Fruit fly (Drosophila melanogaster) whole organism, embryonic: ENCODE data around the gene pim.

Experiments
- Aef1 ChIP-seq: fragments of 200-800 bp; sonication (Bioruptor generic); IDR thresholded peaks from 3 replicates; pipeline ENCODE4 v1.3.6; 2022; ENCODE audit warnings: missing biosample characterization, missing genetic modification characterization
- Awh ChIP-seq: fragments of 200-800 bp; sonication (Bioruptor generic); IDR thresholded peaks from 2 replicates; pipeline ENCODE4, ENCODE4 v1.3.6; 2022; ENCODE audit warnings: missing biosample characterization, missing genetic modification characterization
- CG10321 ChIP-seq: fragments of 200-800 bp; sonication (Bioruptor generic); IDR thresholded peaks from 2 replicates; pipeline ENCODE4 v1.3.6; 2022; ENCODE audit warnings: missing biosample characterization, missing genetic modification characterization
- CG10431 ChIP-seq: fragments of 200-800 bp; sonication (Bioruptor generic); optimal IDR thresholded peaks from 3 replicates; lab custom pipeline; 2018; ENCODE audit warnings: missing biosample characterization, mild to moderate bottlenecking, missing genetic modification characterization
- CG11398 ChIP-seq: fragments of 200-800 bp; sonication (Bioruptor generic); optimal IDR thresholded peaks from 2 replicates; lab custom pipeline; 2016; ENCODE audit warnings: missing biosample characterization, missing genetic modification characterization
- CG11695 ChIP-seq: fragments of 200-800 bp; sonication (Bioruptor generic); IDR thresholded peaks from 3 replicates; pipeline ENCODE4 v1.3.6; 2022; ENCODE audit warnings: missing biosample characterization, missing genetic modification characterization
- CG12299 ChIP-seq: fragments of 200-800 bp; sonication (Bioruptor generic); optimal IDR thresholded peaks from 2 replicates; lab custom pipeline; 2018; ENCODE audit warnings: missing biosample characterization, mild to moderate bottlenecking, missing genetic modification characterization
- CG13894 ChIP-seq: fragments of 200-800 bp; sonication (Bioruptor generic); optimal IDR thresholded peaks from 3 replicates; lab custom pipeline; 2018; ENCODE audit warnings: missing biosample characterization, mild to moderate bottlenecking, missing genetic modification characterization, moderate library complexity
- CG14050 ChIP-seq: fragments of 200-800 bp; sonication (Bioruptor generic); IDR thresholded peaks from 3 replicates; pipeline ENCODE4 v1.3.6; 2022; ENCODE audit warnings: missing biosample characterization, missing genetic modification characterization
- CG1529 ChIP-seq: fragments of 200-800 bp; sonication (Bioruptor generic); optimal IDR thresholded peaks from 3 replicates; lab custom pipeline; 2018; ENCODE audit warnings: missing biosample characterization, missing genetic modification characterization
- CG15601 ChIP-seq: fragments of 200-800 bp; sonication (Bioruptor generic); optimal IDR thresholded peaks from 3 replicates; lab custom pipeline; 2019; ENCODE audit warnings: missing biosample characterization, mild to moderate bottlenecking, missing genetic modification characterization, moderate library complexity
- CG16863 ChIP-seq: fragments of 200-800 bp; sonication (Bioruptor generic); optimal IDR thresholded peaks from 3 replicates; lab custom pipeline; 2016; ENCODE audit warnings: missing biosample characterization, missing genetic modification characterization
- CG2712 ChIP-seq: fragments of 200-800 bp; optimal IDR thresholded peaks from 3 replicates; lab custom pipeline; 2019; ENCODE audit warnings: missing biosample characterization, mild to moderate bottlenecking, missing genetic modification characterization, moderate library complexity
- CG2889 ChIP-seq: fragments of 200-800 bp; sonication (Bioruptor generic); IDR thresholded peaks from 3 replicates; pipeline ENCODE4 v1.3.6; 2022; ENCODE audit warnings: missing biosample characterization, missing genetic modification characterization
- CG30403 ChIP-seq: fragments of 200-800 bp; sonication (Bioruptor generic); optimal IDR thresholded peaks from 3 replicates; lab custom pipeline; 2016; ENCODE audit warnings: missing biosample characterization, missing genetic modification characterization
- CG3065 ChIP-seq: fragments of 200-800 bp; sonication (Bioruptor generic); optimal IDR thresholded peaks from 2 replicates; lab custom pipeline; 2016; ENCODE audit warnings: missing biosample characterization, missing genetic modification characterization
- CG3726 ChIP-seq: fragments of 200-800 bp; sonication (Bioruptor generic); IDR thresholded peaks from 3 replicates; pipeline ENCODE4, ENCODE4 v1.3.6; 2022; ENCODE audit warnings: missing biosample characterization, missing genetic modification characterization
- CG4328 ChIP-seq: fragments of 200-800 bp; sonication (Bioruptor generic); optimal IDR thresholded peaks from 3 replicates; lab custom pipeline; 2017; ENCODE audit warnings: missing biosample characterization, missing genetic modification reagents, missing genetic modification characterization
- CG6254 ChIP-seq: fragments of 200-800 bp; sonication (Bioruptor generic); optimal IDR thresholded peaks from 3 replicates; lab custom pipeline; 2017; ENCODE audit warnings: mild to moderate bottlenecking, missing biosample characterization, missing genetic modification reagents, missing genetic modification characterization
- CG7963 ChIP-seq: fragments of 200-800 bp; sonication (Bioruptor generic); IDR thresholded peaks from 3 replicates; pipeline ENCODE4 v1.3.6; 2022; ENCODE audit warnings: missing biosample characterization, missing genetic modification characterization; ENCODE audit not compliant: partially characterized antibody
- CG9797 ChIP-seq: fragments of 200-800 bp; sonication (Bioruptor generic); optimal IDR thresholded peaks from 3 replicates; lab custom pipeline; 2018; ENCODE audit warnings: missing biosample characterization, mild to moderate bottlenecking, missing genetic modification characterization
- CTCF ChIP-seq: fragments of 200-800 bp; sonication (Bioruptor generic); optimal IDR thresholded peaks from 2 replicates; lab custom pipeline; 2017; ENCODE audit warnings: missing biosample characterization, mild to moderate bottlenecking, missing genetic modification characterization, moderate library complexity
- Doc2 ChIP-seq: fragments of 200-800 bp; sonication (Bioruptor generic); IDR thresholded peaks from 2 replicates; pipeline ENCODE4 v1.3.6; 2022; ENCODE audit warnings: missing biosample characterization, missing genetic modification characterization
- Dp ChIP-seq: fragments of 200-800 bp; sonication (Bioruptor generic); optimal IDR thresholded peaks from 2 replicates; lab custom pipeline; 2018; ENCODE audit warnings: missing biosample characterization, mild to moderate bottlenecking, missing genetic modification characterization, moderate library complexity
- ERR ChIP-seq: fragments of 200-800 bp; sonication (Bioruptor generic); optimal IDR thresholded peaks from 2 replicates; lab custom pipeline; 2016; ENCODE audit warnings: missing biosample characterization, missing genetic modification characterization
- Gsc ChIP-seq: fragments of 200-800 bp; sonication (Bioruptor generic); IDR thresholded peaks from 2 replicates; pipeline ENCODE4 v1.3.6; 2022; ENCODE audit warnings: missing biosample characterization, missing genetic modification characterization
- HLH3B ChIP-seq: fragments of 200-800 bp; sonication (Bioruptor generic); IDR thresholded peaks from 2 replicates; pipeline ENCODE4 v1.3.6; 2022; ENCODE audit warnings: missing biosample characterization, missing genetic modification characterization
- Neu2 ChIP-seq: fragments of 200-800 bp; sonication (Bioruptor generic); optimal IDR thresholded peaks from 3 replicates; lab custom pipeline; 2016; ENCODE audit warnings: missing biosample characterization, missing genetic modification characterization, borderline replicate concordance
- Optix ChIP-seq: fragments of 200-800 bp; sonication (Bioruptor generic); IDR thresholded peaks from 3 replicates; pipeline ENCODE4 v1.3.6; 2022; ENCODE audit warnings: missing biosample characterization, missing genetic modification characterization
- Rx ChIP-seq: fragments of 200-800 bp; sonication (Bioruptor generic); IDR thresholded peaks from 2 replicates; pipeline ENCODE4 v1.3.6; 2022; ENCODE audit warnings: missing biosample characterization, missing genetic modification characterization
- Sry-β ChIP-seq: fragments of 200-800 bp; sonication (Bioruptor generic); optimal IDR thresholded peaks from 2 replicates; lab custom pipeline; 2018; ENCODE audit warnings: missing biosample characterization, mild to moderate bottlenecking, missing genetic modification characterization, moderate library complexity
- TFAM ChIP-seq: fragments of 200-800 bp; sonication (Bioruptor generic); optimal IDR thresholded peaks from 2 replicates; lab custom pipeline; 2017; ENCODE audit warnings: missing biosample characterization, missing genetic modification characterization, inconsistent platforms
- YL-1 ChIP-seq: fragments of 200-800 bp; sonication (Bioruptor generic); optimal IDR thresholded peaks from 3 replicates; lab custom pipeline; 2017; ENCODE audit warnings: missing biosample characterization, mild to moderate bottlenecking, missing genetic modification characterization
- ase ChIP-seq: fragments of 200-800 bp; sonication (Bioruptor generic); IDR thresholded peaks from 3 replicates; pipeline ENCODE4 v1.3.6; 2022; ENCODE audit warnings: missing biosample characterization, missing genetic modification characterization
- bbx ChIP-seq: fragments of 200-800 bp; sonication (Bioruptor generic); IDR thresholded peaks from 2 replicates; pipeline ENCODE4 v1.3.6; 2022; ENCODE audit warnings: missing biosample characterization, missing genetic modification characterization; ENCODE audit not compliant: partially characterized antibody
- cad ChIP-seq: fragments of >200 bp; optimal IDR thresholded peaks from 2 replicates; lab custom pipeline; 2017; ENCODE audit warnings: missing biosample characterization, missing genetic modification characterization
- cato ChIP-seq: fragments of 200-800 bp; sonication (Bioruptor generic); optimal IDR thresholded peaks from 2 replicates; lab custom pipeline; 2016; ENCODE audit warnings: missing biosample characterization, missing genetic modification characterization, borderline replicate concordance
- ci ChIP-seq: fragments of 200-800 bp; sonication (Bioruptor generic); IDR thresholded peaks from 3 replicates; pipeline ENCODE4 v1.3.6; 2022; ENCODE audit warnings: missing biosample characterization, missing genetic modification characterization
- fd64A ChIP-seq: fragments of 200-800 bp; sonication (Bioruptor generic); optimal IDR thresholded peaks from 3 replicates; lab custom pipeline; 2018; ENCODE audit warnings: missing biosample characterization, mild to moderate bottlenecking, missing genetic modification characterization
- grn ChIP-seq: fragments of 200-800 bp; sonication (Bioruptor generic); optimal IDR thresholded peaks from 3 replicates; lab custom pipeline; 2017; ENCODE audit warnings: missing biosample characterization, missing genetic modification characterization
- gt ChIP-seq: fragments of 200-800 bp; sonication (Bioruptor generic); IDR thresholded peaks from 2 replicates; pipeline ENCODE4 v1.3.6; 2022; ENCODE audit warnings: missing biosample characterization, missing genetic modification characterization
- hbn ChIP-seq: fragments of 200-800 bp; sonication (Bioruptor generic); IDR thresholded peaks from 2 replicates; pipeline ENCODE4 v1.3.6; 2022; ENCODE audit warnings: missing biosample characterization, missing genetic modification characterization; ENCODE audit not compliant: partially characterized antibody
- hth ChIP-seq: fragments of >200 bp; optimal IDR thresholded peaks from 2 replicates; lab custom pipeline; 2017; ENCODE audit warnings: inconsistent platforms
- lilli ChIP-seq: fragments of 200-800 bp; sonication (Bioruptor generic); optimal IDR thresholded peaks from 3 replicates; lab custom pipeline; 2016; ENCODE audit warnings: missing biosample characterization, missing genetic modification characterization
- mam ChIP-seq: fragments of 200-800 bp; sonication (Bioruptor generic); optimal IDR thresholded peaks from 3 replicates; lab custom pipeline; 2016; ENCODE audit warnings: missing biosample characterization, missing genetic modification characterization
- nmo ChIP-seq: fragments of 200-800 bp; sonication (Bioruptor generic); optimal IDR thresholded peaks from 2 replicates; lab custom pipeline; 2018; ENCODE audit warnings: missing biosample characterization, mild to moderate bottlenecking, missing genetic modification characterization, moderate library complexity
- p53 ChIP-seq: fragments of 200-800 bp; sonication (Bioruptor generic); optimal IDR thresholded peaks from 2 replicates; lab custom pipeline; 2016; ENCODE audit warnings: missing biosample characterization, missing genetic modification characterization
- pho ChIP-seq: fragments of 200-800 bp; sonication (Bioruptor generic); optimal IDR thresholded peaks from 2 replicates; lab custom pipeline; 2016; ENCODE audit warnings: missing biosample characterization, missing genetic modification characterization
- slp2 ChIP-seq: fragments of 200-800 bp; sonication (Bioruptor generic); optimal IDR thresholded peaks from 2 replicates; lab custom pipeline; 2016; ENCODE audit warnings: missing biosample characterization, missing genetic modification characterization
- sr ChIP-seq: fragments of 200-800 bp; sonication (Bioruptor generic); IDR thresholded peaks from 3 replicates; pipeline ENCODE4 v1.3.6; 2022; ENCODE audit warnings: missing biosample characterization, missing genetic modification characterization
- tgo ChIP-seq: fragments of 200-800 bp; sonication (Bioruptor generic); IDR thresholded peaks from 3 replicates; pipeline ENCODE4 v1.3.6; 2022; ENCODE audit warnings: missing biosample characterization, missing genetic modification characterization
- ttk ChIP-seq: fragments of 200-800 bp; sonication (Bioruptor generic); IDR thresholded peaks from 2 replicates; pipeline ENCODE4 v2.1.2; 2022; ENCODE audit warnings: missing biosample characterization, missing genetic modification characterization
- tx ChIP-seq: fragments of 200-800 bp; sonication (Bioruptor generic); optimal IDR thresholded peaks from 2 replicates; lab custom pipeline; 2016; ENCODE audit warnings: missing biosample characterization, missing genetic modification characterization

pim gene

DNA sequence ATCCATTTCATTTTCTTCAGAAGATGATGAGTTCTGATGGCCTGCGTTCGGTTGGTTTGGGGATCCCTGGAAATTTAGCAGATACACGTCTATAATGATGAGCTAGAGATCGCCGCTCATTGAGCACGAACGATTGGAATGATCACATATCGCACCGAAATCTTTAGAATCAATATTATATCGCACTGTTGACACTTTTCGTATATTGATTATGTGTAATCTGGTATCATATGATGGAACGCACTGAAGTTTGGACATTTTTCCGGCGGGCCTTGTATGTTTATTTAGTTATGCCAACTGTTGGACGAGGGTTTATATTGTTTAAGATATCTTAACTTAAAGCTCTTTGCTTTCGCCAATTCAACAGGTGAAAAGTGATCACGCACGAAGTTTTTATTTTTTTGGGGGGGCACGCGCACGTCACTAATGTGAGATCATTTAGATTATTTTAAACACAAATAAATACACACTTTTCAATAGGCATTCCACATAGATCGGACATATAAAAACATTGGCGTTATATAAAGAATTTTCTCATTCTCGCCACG is 41.7 kb upstream of the pim start (continued):
- TF ChIP-seq sr (GFP tag; lab: Robert Waterston, UW) (no peak), CG10431 (no peak), hbn (GFP tag; lab: Robert Waterston, UW) (no peak; the same call in none of the 2 replicates), fd64A (GFP tag; lab: Kevin White, UChicago) (no peak), Sry-β (GFP tag; lab: Kevin White, UChicago) (no peak), Dp (GFP tag; lab: Kevin White, UChicago) (no peak), HLH3B (no peak), Optix (GFP tag; lab: Robert Waterston, UW) (no peak), CG11695 (GFP tag; lab: Robert Waterston, UW) (0 out of 3 replicates have a peak, but pooled peaks have one; percentile 15), CG15601 (tag; lab: Kevin White, UChicago) (no peak), YL-1 (GFP tag; lab: Kevin White, UChicago) (no peak), CG13894 (tag; lab: Kevin White, UChicago) (no peak), Neu2 (no peak), CG16863 (no peak), CG30403 (GFP tag; lab: Kevin White, UChicago) (no peak), CG9797 (GFP tag; lab: Kevin White, UChicago) (no peak), Doc2 (GFP tag; lab: Robert Waterston, UW) (no peak), CG3065 (GFP tag; lab: Kevin White, UChicago) (no peak), CG3726 (GFP tag; lab: Robert Waterston, UW) (no peak), CG10321 (no peak), ERR (GFP tag; lab: Kevin White, UChicago) (no peak), Aef1 (GFP tag; lab: Robert Waterston, UW) (no peak), Awh (GFP tag; lab: Robert Waterston, UW) (no peak), CTCF (GFP tag; lab: Kevin White, UChicago) (no peak), mam (GFP tag; lab: Kevin White, UChicago) (no peak), cato (GFP tag; lab: Kevin White, UChicago) (no peak), CG14050 (GFP tag; lab: Robert Waterston, UW) (no peak), tx (GFP tag; lab: Kevin White, UChicago) (no peak), gt (no peak), CG4328 (GFP tag; lab: Kevin White, UChicago) (no peak), hth (no peak), TFAM (GFP tag; lab: Kevin White, UChicago) (no peak), Gsc (GFP tag; lab: Robert Waterston, UW) (no peak), slp2 (peak; percentile 10), ttk (no peak), tgo (GFP tag; lab: Robert Waterston, UW) (no peak), CG2889 (GFP tag; lab: Robert Waterston, UW) (no peak), CG1529 (GFP tag; lab: Kevin White, UChicago) (no peak), nmo (GFP tag; lab: Kevin White, UChicago) (peak; percentile 22), ase (GFP tag; lab: Robert Waterston, UW) (no peak), CG12299 (tag; lab: Kevin White, UChicago) (no peak), Rx (GFP tag; lab: Robert Waterston, UW) (no peak), CG11398 (GFP tag; lab: Kevin White, UChicago) (no peak), CG2712 (no peak), bbx (GFP tag; lab: Robert Waterston, UW) (no peak), p53 (GFP tag; lab: Kevin White, UChicago) (no peak), grn (peak; percentile 40), cad (GFP tag; lab: Kevin White, UChicago) (no peak), CG7963 (GFP tag; lab: Robert Waterston, UW) (0 out of 3 replicates have a peak, but pooled peaks have one; percentile 39), pho (GFP tag; lab: Kevin White, UChicago) (no peak), ci (no peak), lilli (peak; percentile 42), CG6254 (GFP tag; lab: Kevin White, UChicago) (peak; percentile 1)
